Fruit fly (Drosophila melanogaster) whole organism, wandering third instar larva: ENCODE results near the gene CG3618.

ENCODE experiments used
- Abd-B ChIP-seq: fragments of >200 bp; optimal IDR thresholded peaks from 2 replicates; lab custom pipeline; 2017; ENCODE audit warnings: missing biosample characterization, missing genetic modification characterization
- CG32264 ChIP-seq: fragments of 200-800 bp; sonication (Bioruptor generic); optimal IDR thresholded peaks from 2 replicates; lab custom pipeline; 2016; ENCODE audit warnings: missing biosample characterization, missing genetic modification characterization
- CG9705 ChIP-seq: fragments of 200-800 bp; sonication (Bioruptor generic); optimal IDR thresholded peaks from 2 replicates; lab custom pipeline; 2018; ENCODE audit warnings: missing biosample characterization, mild to moderate bottlenecking, missing genetic modification characterization
- CrebA ChIP-seq: fragments of 200-800 bp; sonication (Bioruptor generic); optimal IDR thresholded peaks from 2 replicates; lab custom pipeline; 2016; ENCODE audit warnings: missing biosample characterization, mild to moderate bottlenecking, missing genetic modification characterization, borderline replicate concordance
- Dfd ChIP-seq: fragments of >200 bp; optimal IDR thresholded peaks from 2 replicates; lab custom pipeline; 2017; ENCODE audit warnings: missing biosample characterization, missing genetic modification characterization
- HLH106 ChIP-seq: fragments of 200-800 bp; optimal IDR thresholded peaks from 3 replicates; lab custom pipeline; 2019; ENCODE audit warnings: missing biosample characterization, mild to moderate bottlenecking, missing genetic modification characterization, moderate library complexity
- Hnf4 ChIP-seq: fragments of 200-800 bp; sonication (Bioruptor generic); optimal IDR thresholded peaks from 2 replicates; lab custom pipeline; 2016; ENCODE audit warnings: missing biosample characterization, mild to moderate bottlenecking, missing genetic modification characterization
- Hr78 ChIP-seq: fragments of >200 bp; optimal IDR thresholded peaks from 2 replicates; lab custom pipeline; 2017; ENCODE audit warnings: missing biosample characterization, missing genetic modification characterization
- Hr83 ChIP-seq: fragments of 200-300 bp; sonication (Bioruptor generic); optimal IDR thresholded peaks from 2 replicates; lab custom pipeline; 2016; ENCODE audit warnings: missing biosample characterization, mild to moderate bottlenecking, missing genetic modification characterization, moderate library complexity; ENCODE audit not compliant: poor library complexity, severe bottlenecking
- Jra ChIP-seq: sonication (Bioruptor generic); optimal IDR thresholded peaks from 2 replicates; lab custom pipeline; 2016; ENCODE audit warnings: missing biosample characterization, missing genetic modification characterization
- Myc ChIP-seq: fragments of >200 bp; optimal IDR thresholded peaks from 2 replicates; lab custom pipeline; 2017
- N ChIP-seq: fragments of >200 bp; optimal IDR thresholded peaks from 2 replicates; lab custom pipeline; 2018; ENCODE audit warnings: missing biosample characterization, missing external identifiers, missing genetic modification characterization
- OdsH ChIP-seq: fragments of 200-800 bp; sonication (Bioruptor generic); optimal IDR thresholded peaks from 2 replicates; lab custom pipeline; 2016; ENCODE audit warnings: missing biosample characterization, mild to moderate bottlenecking, missing genetic modification characterization
- Rel ChIP-seq, 2 experiments: fragments of 200-800 bp; sonication (Bioruptor generic) in 1 of 2; optimal IDR thresholded peaks; 2 replicates in 1 of 2; 3 replicates in 1 of 2; lab custom pipeline; 2016 to 2019; ENCODE audit warnings: mild to moderate bottlenecking in 2 of 2, missing biosample characterization in 2 of 2, missing genetic modification characterization in 2 of 2, moderate library complexity in 1 of 2
- Sp1 ChIP-seq: fragments of 200-800 bp; sonication (Bioruptor generic); optimal IDR thresholded peaks from 3 replicates; lab custom pipeline; 2019; ENCODE audit warnings: missing biosample characterization, mild to moderate bottlenecking, missing genetic modification characterization, moderate library complexity
- Vsx2 ChIP-seq: fragments of 200-300, 225-300 bp; sonication (Bioruptor generic); optimal IDR thresholded peaks from 2 replicates; lab custom pipeline; 2018; ENCODE audit warnings: missing biosample characterization, missing genetic modification characterization; ENCODE audit not compliant: partially characterized antibody
- br ChIP-seq: fragments of 200-800 bp; sonication (Bioruptor generic); optimal IDR thresholded peaks from 2 replicates; lab custom pipeline; 2016; ENCODE audit warnings: missing biosample characterization, missing genetic modification characterization
- brk ChIP-seq: fragments of 200-800 bp; sonication (Bioruptor generic); optimal IDR thresholded peaks from 2 replicates; lab custom pipeline; 2016; ENCODE audit warnings: missing biosample characterization, mild to moderate bottlenecking, missing genetic modification characterization
- dl ChIP-seq, 2 experiments: fragments of 175-275, 200-275 bp in 1 of 2; fragments of 200-275 bp in 1 of 2; sonication (Bioruptor generic); optimal IDR thresholded peaks; lab custom pipeline; 2018; ENCODE audit warnings: mild to moderate bottlenecking in 2 of 2, missing biosample characterization in 2 of 2, missing genetic modification characterization in 2 of 2, moderate library complexity in 2 of 2; ENCODE audit not compliant: partially characterized antibody in 2 of 2, insufficient read depth in 1 of 2
- dmrt93B ChIP-seq: fragments of 200-800 bp; sonication (Bioruptor generic); optimal IDR thresholded peaks from 2 replicates; lab custom pipeline; 2018; ENCODE audit warnings: missing biosample characterization, mild to moderate bottlenecking, missing genetic modification characterization
- dsf ChIP-seq: sonication (Bioruptor generic); optimal IDR thresholded peaks from 2 replicates; lab custom pipeline; 2016; ENCODE audit warnings: missing biosample characterization, missing genetic modification characterization, borderline replicate concordance
- ey ChIP-seq: fragments of 200-800 bp; sonication (Bioruptor generic); optimal IDR thresholded peaks from 2 replicates; lab custom pipeline; 2016; ENCODE audit warnings: missing biosample characterization, missing genetic modification characterization
- foxo ChIP-seq, 2 experiments: fragments of 200-800 bp; sonication (Bioruptor generic); optimal IDR thresholded peaks; 2 replicates in 1 of 2; 3 replicates in 1 of 2; lab custom pipeline; 2016 to 2017; ENCODE audit warnings: missing biosample characterization in 2 of 2, missing genetic modification characterization in 2 of 2
- fru ChIP-seq: fragments of 200-800 bp; sonication (Bioruptor generic); optimal IDR thresholded peaks from 3 replicates; lab custom pipeline; 2016; ENCODE audit warnings: missing biosample characterization, mild to moderate bottlenecking, missing genetic modification characterization
- h ChIP-seq: fragments of 200-800 bp; sonication (Bioruptor generic); optimal IDR thresholded peaks from 3 replicates; lab custom pipeline; 2016; ENCODE audit warnings: missing biosample characterization, mild to moderate bottlenecking, missing genetic modification characterization
- pan ChIP-seq: fragments of >200 bp; optimal IDR thresholded peaks from 2 replicates; lab custom pipeline; 2017
- psq ChIP-seq: fragments of 200-800 bp; sonication (Bioruptor generic); optimal IDR thresholded peaks from 3 replicates; lab custom pipeline; 2017; ENCODE audit warnings: missing biosample characterization, mild to moderate bottlenecking, missing genetic modification characterization, moderate library complexity
- rgr ChIP-seq: fragments of 200-800 bp; sonication (Bioruptor generic); optimal IDR thresholded peaks from 3 replicates; lab custom pipeline; 2016; ENCODE audit warnings: missing biosample characterization, mild to moderate bottlenecking, missing genetic modification characterization
- sage ChIP-seq: fragments of 200-800 bp; sonication (Bioruptor generic); optimal IDR thresholded peaks from 2 replicates; lab custom pipeline; 2016; ENCODE audit warnings: missing biosample characterization, mild to moderate bottlenecking, missing genetic modification characterization
- sv ChIP-seq: fragments of 200-800 bp; sonication (Bioruptor generic); optimal IDR thresholded peaks from 3 replicates; lab custom pipeline; 2016; ENCODE audit warnings: missing biosample characterization, missing genetic modification characterization
- usp ChIP-seq: fragments of >200 bp; optimal IDR thresholded peaks from 2 replicates; lab custom pipeline; 2017; ENCODE audit warnings: missing biosample characterization, missing genetic modification characterization
- woc ChIP-seq: sonication (Bioruptor generic); optimal IDR thresholded peaks from 2 replicates; lab custom pipeline; 2016; ENCODE audit warnings: missing biosample characterization, mild to moderate bottlenecking, missing genetic modification characterization

The CG3618 gene

DNA sequence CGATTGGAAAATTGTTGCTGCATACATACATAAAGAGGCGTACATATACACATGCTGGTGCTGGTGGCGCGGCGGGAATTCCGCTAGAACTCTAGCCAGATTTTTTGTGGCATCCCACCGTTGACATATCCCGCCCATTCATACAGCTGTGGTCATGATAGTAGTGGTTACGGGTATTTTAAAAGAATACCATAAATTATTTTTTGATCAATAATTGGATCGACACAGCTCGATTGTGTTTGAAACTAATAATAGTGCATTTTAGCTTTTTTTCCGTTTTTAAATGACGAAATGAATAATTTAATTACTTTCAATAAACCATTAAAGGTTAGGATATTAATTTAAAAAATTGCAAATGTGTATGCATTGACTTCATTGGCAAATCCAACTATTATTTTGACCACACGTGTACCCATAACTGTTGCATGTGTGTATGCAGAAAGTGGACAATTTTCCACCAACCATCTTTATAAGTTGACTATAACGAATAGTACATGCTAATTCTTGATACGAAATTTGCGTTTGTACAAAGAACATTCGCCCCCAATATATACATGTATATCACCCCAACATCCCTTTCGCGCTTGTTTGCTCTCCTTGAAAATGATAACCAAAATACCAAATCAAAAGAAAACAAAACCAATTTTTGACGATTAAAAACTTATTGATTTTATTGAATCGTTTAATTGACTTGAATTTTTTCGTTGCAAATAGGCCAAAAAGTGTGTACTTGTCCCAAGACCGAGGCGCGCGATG is 43.8 kb downstream of the CG3618 start:
- TF ChIP-seq HLH106 (tag; lab: Kevin White, UChicago) (peak; percentile 68), psq (GFP tag; lab: Kevin White, UChicago) (peak; percentile 53), h (GFP tag; lab: Kevin White, UChicago) (peak; percentile 75), CrebA (no peak), ey (GFP tag; lab: Kevin White, UChicago) (peak; percentile 71), usp (GFP tag; lab: Kevin White, UChicago) (no peak), N (GFP tag; lab: Kevin White, UChicago) (no peak), Sp1 (peak; percentile 46), dsf (GFP tag; lab: Kevin White, UChicago) (no peak), woc (GFP tag; lab: Kevin White, UChicago) (peak; percentile 67), pan (lab: Kevin White, UChicago) (no peak), Abd-B (no peak), Hr83 (GFP tag; lab: Kevin White, UChicago) (peak; percentile 31), sage (GFP tag; lab: Kevin White, UChicago) (peak; percentile 65), dmrt93B (GFP tag; lab: Kevin White, UChicago) (peak; percentile 41), brk (GFP tag; lab: Kevin White, UChicago) (no peak), Jra (GFP tag; lab: Kevin White, UChicago) (peak; percentile 55), fru (GFP tag; lab: Kevin White, UChicago) (peak; percentile 80), Myc (lab: Kevin White, UChicago) (peak; percentile 76), foxo (GFP tag; optimal IDR thresholded peaks at IDR 0.05; lab: Kevin White, UChicago) (peak in 1 of 2 experiments; percentile 80), rgr (GFP tag; lab: Kevin White, UChicago) (peak; percentile 78), dl (GFP tag; optimal IDR thresholded peaks at IDR 0.05; lab: Kevin White, UChicago; ENCODE audit: insufficient read depth in 1 of 2, partially characterized antibody in 2 of 2) (no peak), OdsH (GFP tag; lab: Kevin White, UChicago) (peak; percentile 78), Hnf4 (GFP tag; lab: Kevin White, UChicago) (peak; percentile 73), br (GFP tag; lab: Kevin White, UChicago) (peak; percentile 72), sv (GFP tag; lab: Kevin White, UChicago) (peak; percentile 55)

DNA sequence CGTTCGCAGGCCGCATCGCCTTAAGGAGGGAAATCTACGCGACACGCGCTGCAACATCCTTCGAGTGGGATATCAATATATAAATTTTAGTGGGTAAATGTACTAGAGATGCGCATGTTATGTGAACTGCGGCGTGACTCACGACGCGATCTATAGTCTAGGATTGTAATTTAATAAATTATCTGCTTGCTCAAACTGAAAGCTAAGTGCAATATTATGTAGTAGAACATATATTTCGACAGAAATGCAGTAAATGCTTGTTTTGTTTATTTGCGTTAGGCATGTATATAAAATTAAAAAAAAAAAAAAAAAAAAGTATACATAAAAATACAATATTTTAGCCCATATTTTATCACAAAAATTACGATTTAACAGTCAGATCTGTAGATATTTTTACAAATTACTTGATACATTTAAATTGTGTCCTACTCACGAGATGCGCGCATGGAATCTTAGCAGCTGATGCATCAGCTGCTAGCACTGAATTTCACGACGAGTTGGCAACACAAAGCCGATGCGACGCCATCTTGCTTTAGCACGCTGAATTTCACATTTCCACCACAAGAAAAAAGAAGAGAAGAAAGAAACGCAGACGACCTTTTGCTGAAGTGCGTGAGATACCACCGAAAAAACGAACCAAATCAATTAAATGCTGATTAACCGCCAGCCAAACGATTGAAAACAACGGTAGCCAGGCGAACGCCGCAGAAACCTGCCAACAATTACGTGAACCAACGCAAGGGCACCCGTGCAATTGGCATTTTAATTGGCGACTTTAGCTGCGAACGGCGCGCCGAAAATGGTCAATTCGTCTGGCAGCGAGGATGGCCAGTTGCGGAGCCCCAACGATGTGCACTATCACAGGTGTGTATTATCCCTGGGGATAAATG is 44.6 kb downstream of the CG3618 start, which contains the start of the genes CG4042 and Pitslre:
TSS of gene CG4042 (minus strand) at position 507 of the 890 bp plus-strand sequence.
TSS of gene Pitslre (plus strand) at position 528 of the 890 bp plus-strand sequence.
- no peak for TF ChIP-seq Hr78 (GFP tag; lab: Kevin White, UChicago)
- TF ChIP-seq Hnf4 (GFP tag; lab: Kevin White, UChicago): peak; percentile 58
- peak; percentile 54 for TF ChIP-seq OdsH (GFP tag; lab: Kevin White, UChicago)
- peak; percentile 6 for TF ChIP-seq br (GFP tag; lab: Kevin White, UChicago)
- no peak for TF ChIP-seq CG9705 (GFP tag; lab: Kevin White, UChicago)
- TF ChIP-seq CG32264 (GFP tag; lab: Kevin White, UChicago): no peak
- TF ChIP-seq sage (GFP tag; lab: Kevin White, UChicago): peak; percentile 27
- TF ChIP-seq N (GFP tag; lab: Kevin White, UChicago): no peak
- TF ChIP-seq Rel (GFP tag; optimal IDR thresholded peaks at IDR 0.05; lab: Kevin White, UChicago): no peak
- TF ChIP-seq Rel (tag; optimal IDR thresholded peaks at IDR 0.05; lab: Kevin White, UChicago): no peak
- TF ChIP-seq dmrt93B (GFP tag; lab: Kevin White, UChicago): peak; percentile 13
- no peak for TF ChIP-seq dl (GFP tag; optimal IDR thresholded peaks at IDR 0.05; lab: Kevin White, UChicago; ENCODE audit: insufficient read depth in 1 of 2, partially characterized antibody in 2 of 2)
- no peak for TF ChIP-seq dsf (GFP tag; lab: Kevin White, UChicago)
- peak; percentile 47 for TF ChIP-seq rgr (GFP tag; lab: Kevin White, UChicago)
- TF ChIP-seq Jra (GFP tag; lab: Kevin White, UChicago): peak; percentile 22
- peak; percentile 38 for TF ChIP-seq fru (GFP tag; lab: Kevin White, UChicago)
- no peak for TF ChIP-seq Dfd
- TF ChIP-seq psq (GFP tag; lab: Kevin White, UChicago): peak; percentile 57
- TF ChIP-seq woc (GFP tag; lab: Kevin White, UChicago): peak; percentile 31
- peak; percentile 35 for TF ChIP-seq sv (GFP tag; lab: Kevin White, UChicago)
- no peak for TF ChIP-seq pan (lab: Kevin White, UChicago)
- peak in 1 of 2 experiments; percentile 67 for TF ChIP-seq foxo (GFP tag; optimal IDR thresholded peaks at IDR 0.05; lab: Kevin White, UChicago)
- peak; percentile 72 for TF ChIP-seq brk (GFP tag; lab: Kevin White, UChicago)
- TF ChIP-seq h (GFP tag; lab: Kevin White, UChicago): peak; percentile 52
- TF ChIP-seq ey (GFP tag; lab: Kevin White, UChicago): no peak
- no peak for TF ChIP-seq Vsx2 (GFP tag; lab: Kevin White, UChicago)
- TF ChIP-seq Myc (lab: Kevin White, UChicago): no peak
- no peak for TF ChIP-seq Sp1
- TF ChIP-seq Hr83 (GFP tag; lab: Kevin White, UChicago): peak; percentile 23
- TF ChIP-seq, all 38 proteins: peak for 15
